Fruit fly (Drosophila melanogaster): ENCODE data around the gene Try29F.

DNA sequence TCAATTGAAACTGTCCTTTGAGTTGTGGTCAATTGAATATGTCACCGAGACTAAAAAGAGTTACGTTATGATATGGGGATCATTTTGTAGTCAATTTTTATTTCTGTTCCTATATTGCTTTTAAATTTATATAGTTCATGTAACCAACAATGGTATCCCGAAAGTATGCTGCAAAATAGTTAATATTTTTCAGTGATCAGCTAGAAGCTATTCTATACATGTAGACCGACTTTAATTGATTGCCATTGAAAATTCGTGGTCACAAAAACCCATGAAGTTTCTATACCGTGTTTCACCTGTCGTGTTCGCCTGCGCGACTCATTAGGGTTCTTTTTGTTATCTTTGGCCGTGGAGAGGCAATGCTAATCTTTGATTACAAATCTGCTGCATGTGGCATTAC lies 23.8 kb upstream of the Try29F start:
- TF ChIP-seq salr (GFP tag; optimal IDR thresholded peaks at IDR 0.05) (no peak), Eip75B (GFP tag; optimal IDR thresholded peaks at IDR 0.05) (no peak), CG10669 (GFP tag; optimal IDR thresholded peaks at IDR 0.05) (no peak), Lpt (GFP tag; optimal IDR thresholded peaks at IDR 0.05) (no peak), Met (GFP tag; optimal IDR thresholded peaks at IDR 0.05) (no peak), dac (GFP tag; optimal IDR thresholded peaks at IDR 0.05) (no peak), pdm3 (GFP tag; optimal IDR thresholded peaks at IDR 0.05) (no peak)
